Worm (Caenorhabditis elegans) whole organism, L1 larva: ENCODE data around the gene chtb-2.

ENCODE experiments used
- C04F5.9 ChIP-seq: sonication (generic microtip); optimal IDR thresholded peaks from 2 replicates; lab custom pipeline; 2016; ENCODE audit warnings: missing genetic modification characterization, missing compliant biosample characterization
- C16A3.4 ChIP-seq: fragments of 150-350 bp; optimal IDR thresholded peaks from 2 replicates; lab custom pipeline; 2014; ENCODE audit warnings: missing biosample characterization, missing genetic modification characterization
- C34B4.2 ChIP-seq: sonication (generic microtip); optimal IDR thresholded peaks from 2 replicates; lab custom pipeline; 2017; ENCODE audit warnings: mild to moderate bottlenecking, missing genetic modification characterization, missing compliant biosample characterization
- aha-1 ChIP-seq: fragments of 150-350 bp; optimal IDR thresholded peaks from 2 replicates; lab custom pipeline; 2014; ENCODE audit warnings: missing biosample characterization, missing genetic modification characterization
- aly-2 ChIP-seq: fragments of 150-350 bp; optimal IDR thresholded peaks from 2 replicates; lab custom pipeline; 2014; ENCODE audit warnings: missing biosample characterization, missing genetic modification characterization
- ama-1 ChIP-seq: fragments of 150-350 bp; optimal IDR thresholded peaks from 2 replicates; lab custom pipeline; 2014
- ceh-88 ChIP-seq: fragments of 200-800 bp; sonication (Bioruptor generic); IDR thresholded peaks from 2 replicates; pipeline ENCODE4 v1.3.6; 2022; ENCODE audit warnings: missing genetic modification characterization, missing compliant biosample characterization
- ceh-90 ChIP-seq: sonication (generic microtip); optimal IDR thresholded peaks from 2 replicates; lab custom pipeline; 2016; ENCODE audit warnings: missing genetic modification characterization, missing compliant biosample characterization
- ces-1 ChIP-seq: fragments of 150-350 bp; optimal IDR thresholded peaks from 2 replicates; lab custom pipeline; 2014; ENCODE audit warnings: missing biosample characterization, missing genetic modification reagents, missing genetic modification characterization
- efl-1 ChIP-seq, 4 experiments: fragments of 150-350 bp; optimal IDR thresholded peaks in 3 of 4; peaks in 1 of 4; 1 replicate in 1 of 4; 2 replicates in 3 of 4; lab custom pipeline; 2014; ENCODE audit warnings: missing biosample characterization in 2 of 4, missing genetic modification characterization in 2 of 4, missing genetic modification reagents in 2 of 4
- efl-3 ChIP-seq: fragments of 200-800 bp; sonication (Bioruptor generic); optimal IDR thresholded peaks from 2 replicates; lab custom pipeline; 2018; ENCODE audit warnings: mild to moderate bottlenecking, missing genetic modification characterization, missing compliant biosample characterization
- egl-27 ChIP-seq, 2 experiments: fragments of 150-350 bp in 1 of 2; sonication (generic microtip); optimal IDR thresholded peaks; 3 replicates each; lab custom pipeline; 2017 to 2018; ENCODE audit warnings: missing biosample characterization in 2 of 2, missing genetic modification characterization in 2 of 2, missing genetic modification reagents in 2 of 2
- elt-3 ChIP-seq, 6 experiments: fragments of 150-350 bp in 1 of 6; sonication (generic microtip); optimal IDR thresholded peaks; 2 replicates each; lab custom pipeline; 2017 to 2018; ENCODE audit warnings: missing biosample characterization in 6 of 6, missing genetic modification characterization in 6 of 6, inconsistent platforms in 1 of 6
- fkh-4 ChIP-seq: sonication (generic microtip); optimal IDR thresholded peaks from 2 replicates; lab custom pipeline; 2016; ENCODE audit warnings: missing compliant biosample characterization, missing genetic modification characterization, borderline replicate concordance
- fkh-8 ChIP-seq: sonication (generic microtip); optimal IDR thresholded peaks from 2 replicates; lab custom pipeline; 2016; ENCODE audit warnings: mild to moderate bottlenecking, missing genetic modification characterization, missing compliant biosample characterization
- fos-1 ChIP-seq: fragments of 150-350 bp; optimal IDR thresholded peaks from 2 replicates; lab custom pipeline; 2014; ENCODE audit warnings: missing biosample characterization, missing genetic modification characterization
- hlh-17 ChIP-seq: fragments of 200-800 bp; sonication (Bioruptor generic); optimal IDR thresholded peaks from 2 replicates; lab custom pipeline; 2018; ENCODE audit warnings: missing genetic modification characterization, mild to moderate bottlenecking, missing compliant biosample characterization, moderate library complexity, borderline replicate concordance
- hpl-2 ChIP-seq: fragments of 150-350 bp; optimal IDR thresholded peaks from 2 replicates; lab custom pipeline; 2014; ENCODE audit warnings: missing biosample characterization, missing genetic modification reagents, missing genetic modification characterization
- irx-1 ChIP-seq: sonication (generic microtip); optimal IDR thresholded peaks from 2 replicates; lab custom pipeline; 2016; ENCODE audit warnings: missing genetic modification characterization, missing compliant biosample characterization
- isw-1 ChIP-seq: fragments of 200-800 bp; sonication (Bioruptor generic); IDR thresholded peaks from 2 replicates; pipeline ENCODE4 v1.3.6; 2022; ENCODE audit warnings: missing genetic modification characterization, missing compliant biosample characterization
- jun-1 ChIP-seq: fragments of 150-350 bp; optimal IDR thresholded peaks from 2 replicates; lab custom pipeline; 2014; ENCODE audit warnings: missing biosample characterization, missing genetic modification reagents, missing genetic modification characterization
- lin-15B ChIP-seq: fragments of 150-350 bp; sonication (generic microtip); optimal IDR thresholded peaks from 3 replicates; lab custom pipeline; 2014; ENCODE audit warnings: missing biosample characterization, missing genetic modification characterization
- mdl-1 ChIP-seq, 2 experiments: fragments of 150-350 bp; optimal IDR thresholded peaks; 2 replicates each; lab custom pipeline; 2014 to 2017; ENCODE audit warnings: missing biosample characterization in 2 of 2, missing genetic modification characterization in 2 of 2, inconsistent platforms in 1 of 2
- mef-2 ChIP-seq: fragments of 150-350 bp; optimal IDR thresholded peaks from 2 replicates; lab custom pipeline; 2014; ENCODE audit warnings: missing biosample characterization, missing genetic modification characterization
- mep-1 ChIP-seq: fragments of 150-350 bp; optimal IDR thresholded peaks from 2 replicates; lab custom pipeline; 2014; ENCODE audit warnings: missing biosample characterization, missing genetic modification characterization
- nhr-11 ChIP-seq: fragments of 150-350 bp; optimal IDR thresholded peaks from 2 replicates; lab custom pipeline; 2014; ENCODE audit warnings: missing biosample characterization, missing genetic modification characterization
- nhr-12 ChIP-seq: sonication (generic microtip); optimal IDR thresholded peaks from 2 replicates; lab custom pipeline; 2017; ENCODE audit warnings: missing biosample characterization, missing genetic modification characterization
- nhr-20 ChIP-seq: sonication (generic microtip); optimal IDR thresholded peaks from 2 replicates; lab custom pipeline; 2016; ENCODE audit warnings: mild to moderate bottlenecking, missing genetic modification characterization, missing compliant biosample characterization
- nhr-71 ChIP-seq: sonication (generic microtip); optimal IDR thresholded peaks from 2 replicates; lab custom pipeline; 2016; ENCODE audit warnings: mild to moderate bottlenecking, missing genetic modification characterization, moderate library complexity, missing compliant biosample characterization
- nhr-76 ChIP-seq: sonication (generic microtip); optimal IDR thresholded peaks from 2 replicates; lab custom pipeline; 2017; ENCODE audit warnings: missing biosample characterization, missing genetic modification characterization
- nhr-85 ChIP-seq: sonication (generic microtip); peaks from one replicate; lab custom pipeline; 2016; ENCODE audit warnings: missing genetic modification characterization, inconsistent platforms, missing compliant biosample characterization
- nhr-90 ChIP-seq: sonication (generic microtip); optimal IDR thresholded peaks from 2 replicates; lab custom pipeline; 2016; ENCODE audit warnings: mild to moderate bottlenecking, missing genetic modification characterization, missing compliant biosample characterization; ENCODE audit not compliant: poor library complexity
- pag-3 ChIP-seq: sonication (generic microtip); optimal IDR thresholded peaks from 2 replicates; lab custom pipeline; 2017; ENCODE audit warnings: missing genetic modification characterization, mild to moderate bottlenecking, missing compliant biosample characterization, antibody characterized with exemption, borderline replicate concordance; ENCODE audit not compliant: insufficient read depth
- pqm-1 ChIP-seq: sonication (generic microtip); optimal IDR thresholded peaks from 3 replicates; lab custom pipeline; 2017; ENCODE audit warnings: missing biosample characterization, missing genetic modification characterization
- skn-1 ChIP-seq: fragments of 150-350 bp; optimal IDR thresholded peaks from 2 replicates; lab custom pipeline; 2014; ENCODE audit warnings: missing biosample characterization, missing genetic modification characterization
- snpc-4 ChIP-seq: fragments of 150-350 bp; optimal IDR thresholded peaks from 2 replicates; lab custom pipeline; 2014; ENCODE audit warnings: missing biosample characterization, missing genetic modification characterization
- snu-23 ChIP-seq: sonication (generic microtip); optimal IDR thresholded peaks from 2 replicates; lab custom pipeline; 2016; ENCODE audit warnings: missing genetic modification characterization, missing compliant biosample characterization
- swsn-7 ChIP-seq: sonication (generic microtip); optimal IDR thresholded peaks from 2 replicates; lab custom pipeline; 2016; ENCODE audit warnings: missing genetic modification characterization, missing compliant biosample characterization
- unc-30 ChIP-seq: sonication (generic microtip); optimal IDR thresholded peaks from 2 replicates; lab custom pipeline; 2017; ENCODE audit warnings: missing biosample characterization, missing genetic modification characterization
- unc-62 ChIP-seq: fragments of 150-350 bp; optimal IDR thresholded peaks from 2 replicates; lab custom pipeline; 2014; ENCODE audit warnings: missing biosample characterization, missing genetic modification reagents, missing genetic modification characterization
- unc-86 ChIP-seq: sonication (generic microtip); optimal IDR thresholded peaks from 2 replicates; lab custom pipeline; 2016; ENCODE audit warnings: missing genetic modification characterization, missing compliant biosample characterization
- vab-15 ChIP-seq: sonication (generic microtip); optimal IDR thresholded peaks from 2 replicates; lab custom pipeline; 2017; ENCODE audit warnings: missing genotype, mild to moderate bottlenecking, missing genetic modification characterization, missing compliant biosample characterization
- xbp-1 ChIP-seq: sonication (generic microtip); optimal IDR thresholded peaks from 2 replicates; lab custom pipeline; 2016; ENCODE audit warnings: missing genetic modification characterization, missing compliant biosample characterization
- zag-1 ChIP-seq: fragments of 150-350 bp; optimal IDR thresholded peaks from 2 replicates; lab custom pipeline; 2014; ENCODE audit warnings: missing biosample characterization, missing genetic modification characterization
- zip-4 ChIP-seq: fragments of 200-800 bp; sonication (Bioruptor generic); optimal IDR thresholded peaks from 2 replicates; lab custom pipeline; 2018; ENCODE audit warnings: mild to moderate bottlenecking, missing genetic modification characterization, moderate library complexity, missing compliant biosample characterization
- ztf-11 ChIP-seq, 2 experiments: sonication (generic microtip); optimal IDR thresholded peaks; 2 replicates each; lab custom pipeline; 2016 to 2017; ENCODE audit warnings: missing genetic modification characterization in 2 of 2, missing biosample characterization in 1 of 2, missing compliant biosample characterization in 1 of 2
- ztf-4 ChIP-seq: fragments of 150-350 bp; optimal IDR thresholded peaks from 2 replicates; lab custom pipeline; 2014; ENCODE audit warnings: missing biosample characterization, missing genetic modification characterization

chtb-2 gene

ce11 chrIII:6462610-6463009 lies 20.4 kb upstream of the chtb-2 start, which contains the start of gene T26A5.8 (continued):
- TF ChIP-seq snu-23 (GFP tag; lab: Kevin White, UChicago) (peak; percentile 11), C34B4.2 (no peak), fkh-4 (no peak), C04F5.9 (tag; lab: Kevin White, UChicago) (no peak), efl-1 (optimal IDR thresholded peaks at IDR 0.05; lab: Kevin White, UChicago) (no peak), efl-1 (GFP tag; optimal IDR thresholded peaks at IDR 0.05 in 1 of 2; lab: Kevin White, UChicago) (no peak), nhr-90 (tag; lab: Kevin White, UChicago) (peak; percentile 12), vab-15 (tag; lab: Kevin White, UChicago) (no peak), pag-3 (no peak), nhr-11 (tag; lab: Kevin White, UChicago) (no peak), nhr-85 (tag; lab: Kevin White, UChicago) (peak; percentile 9), ces-1 (GFP tag; lab: Kevin White, UChicago) (no peak), skn-1 (tag; lab: Kevin White, UChicago) (no peak), ztf-4 (peak; percentile 66)

- TF ChIP-seq zip-4, result no peak
- no peak for TF ChIP-seq efl-1 (optimal IDR thresholded peaks at IDR 0.05; lab: Kevin White, UChicago)
- TF ChIP-seq efl-1 (GFP tag; optimal IDR thresholded peaks at IDR 0.05 in 1 of 2; lab: Kevin White, UChicago), result peak in 1 of 2 experiments; percentile 57
Observed at ce11 chrIII:6463679-6464078, 19.3 kb upstream of the chtb-2 start, which contains the start of gene dlc-1. TSS of gene dlc-1 (minus strand) at chrIII:6463779.

- TF ChIP-seq efl-1 (optimal IDR thresholded peaks at IDR 0.05; lab: Kevin White, UChicago) (peak; percentile 61 to 83), efl-1 (GFP tag; optimal IDR thresholded peaks at IDR 0.05 in 1 of 2; lab: Kevin White, UChicago) (peak; percentile 80 to 98), ama-1 (lab: Kevin White, UChicago) (no peak), nhr-12 (tag; lab: Kevin White, UChicago) (no peak), C16A3.4 (peak; percentile 78), unc-62 (no peak), xbp-1 (tag; lab: Kevin White, UChicago) (peak; percentile 82), pqm-1 (peak; percentile 86), C04F5.9 (tag; lab: Kevin White, UChicago) (peak; percentile 11), mdl-1 (tag; optimal IDR thresholded peaks at IDR 0.05; lab: Kevin White, UChicago) (peak; percentile 22 to 89), fkh-4 (peak; percentile 15), fkh-8 (peak; percentile 88), unc-30 (tag; lab: Kevin White, UChicago) (no peak), vab-15 (tag; lab: Kevin White, UChicago) (no peak), nhr-76 (no peak), snpc-4 (peak; percentile 49), elt-3 (tag; optimal IDR thresholded peaks at IDR 0.05; lab: Kevin White, UChicago) (peak in 2 of 6 experiments; percentile 21 to 53), ztf-4 (peak; percentile 82), mef-2 (tag; lab: Kevin White, UChicago) (peak; percentile 73), ceh-88 (GFP tag; lab: Robert Waterston, UW) (peak; percentile 76), efl-3 (GFP tag; lab: Kevin White, UChicago) (peak; percentile 1), nhr-71 (tag; lab: Kevin White, UChicago) (peak; percentile 94), irx-1 (peak; percentile 64), unc-86 (tag; lab: Kevin White, UChicago) (peak; percentile 64), hpl-2 (no peak), isw-1 (GFP tag; lab: Robert Waterston, UW) (peak; percentile 74), aly-2 (tag; lab: Kevin White, UChicago) (no peak), hlh-17 (no peak), mep-1 (tag; lab: Kevin White, UChicago) (peak; percentile 57), skn-1 (tag; lab: Kevin White, UChicago) (peak; percentile 86), jun-1 (tag; lab: Kevin White, UChicago) (peak; percentile 89), zag-1 (tag; lab: Kevin White, UChicago) (no peak), lin-15B (peak; percentile 69), swsn-7 (tag; lab: Kevin White, UChicago) (peak; percentile 91), nhr-20 (tag; lab: Kevin White, UChicago) (peak; percentile 90), ztf-11 (tag; optimal IDR thresholded peaks at IDR 0.05; lab: Kevin White, UChicago) (peak in 1 of 2 experiments; percentile 66), zip-4 (peak; percentile 55), fos-1 (tag; lab: Kevin White, UChicago) (no peak), aha-1 (peak; percentile 3), C34B4.2 (peak; percentile 11), ceh-90 (no peak), egl-27 (tag; optimal IDR thresholded peaks at IDR 0.05; lab: Kevin White, UChicago) (no peak)
Observed at ce11 chrIII:6464113-6464571, 18.9 kb upstream of the chtb-2 start.
